Worm (Caenorhabditis elegans) whole organism, early embryonic: Measurements from ENCODE around the gene C53B4.2.

Experiments used
- hmg-4 ChIP-seq: fragments of 200-800 bp; sonication (Bioruptor generic); optimal IDR thresholded peaks from 2 replicates; lab custom pipeline; 2018; ENCODE audit warnings: mild to moderate bottlenecking, missing genetic modification characterization, missing compliant biosample characterization
- pes-1 ChIP-seq: fragments of 200-800 bp; sonication (Bioruptor generic); IDR thresholded peaks from 2 replicates; pipeline ENCODE4 v1.3.6; 2022; ENCODE audit warnings: missing genetic modification reagents, missing genetic modification characterization, missing compliant biosample characterization
- scrt-1 ChIP-seq: fragments of 200-800 bp; sonication (Bioruptor generic); IDR thresholded peaks from 2 replicates; pipeline ENCODE4 v1.3.6; 2022; ENCODE audit warnings: missing genetic modification characterization, missing compliant biosample characterization
- tbx-37 ChIP-seq: fragments of 200-800 bp; sonication (Bioruptor generic); conservative IDR thresholded peaks from 2 replicates; pipeline ENCODE4 v1.3.6; 2022; ENCODE audit warnings: missing genetic modification reagents, missing genetic modification characterization, missing compliant biosample characterization

DNA sequence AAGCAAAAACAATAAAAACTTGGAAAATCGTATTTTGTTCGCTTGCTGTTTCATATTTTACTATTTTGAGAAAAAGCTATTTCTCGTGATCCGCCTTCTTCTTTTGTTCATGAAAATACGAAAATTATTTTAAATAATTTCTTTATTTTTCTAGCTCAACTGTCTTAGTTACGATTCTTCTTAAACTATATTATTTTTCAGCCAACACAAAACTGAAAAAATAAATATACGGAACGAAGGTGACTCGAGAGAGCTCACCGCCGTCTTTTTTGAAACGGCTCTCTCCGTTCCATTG, 9.3 kb downstream of the C53B4.2 start, which contains the start of gene pdzd-8:
- TF ChIP-seq scrt-1 (GFP tag; lab: Robert Waterston, UW) (no peak), tbx-37 (GFP tag; lab: Robert Waterston, UW) (no peak), hmg-4 (no peak), pes-1 (no peak)
